Fruit fly (Drosophila melanogaster) whole organism, embryonic: Measurements from ENCODE around the gene Caper.
A peak's percentile ranks its signal among the peaks of the same experiment; 100 is the strongest.

Experiments used
- Adf1 ChIP-seq: fragments of 200-800 bp; sonication (Bioruptor generic); IDR thresholded peaks from 2 replicates; pipeline ENCODE4 v1.3.6; 2022; ENCODE audit warnings: missing biosample characterization, missing genetic modification characterization
- Atf6 ChIP-seq: fragments of 200-800 bp; sonication (Bioruptor generic); IDR thresholded peaks from 2 replicates; pipeline ENCODE4 v1.3.6; 2022; ENCODE audit warnings: missing biosample characterization, missing genetic modification characterization
- CG10274 ChIP-seq: fragments of 200-800 bp; sonication (Bioruptor generic); optimal IDR thresholded peaks from 3 replicates; lab custom pipeline; 2017; ENCODE audit warnings: missing biosample characterization, mild to moderate bottlenecking, missing genetic modification characterization
- CG11085 ChIP-seq: fragments of 200-800 bp; sonication (Bioruptor generic); IDR thresholded peaks from 2 replicates; pipeline ENCODE4 v1.3.6; 2022; ENCODE audit warnings: missing biosample characterization, missing genetic modification characterization
- CG13624 ChIP-seq: fragments of 200-800 bp; sonication (Bioruptor generic); optimal IDR thresholded peaks from 2 replicates; lab custom pipeline; 2016; ENCODE audit warnings: missing biosample characterization, missing genetic modification characterization
- CG13775 ChIP-seq: fragments of 200-800 bp; sonication (Bioruptor generic); optimal IDR thresholded peaks from 3 replicates; lab custom pipeline; 2017; ENCODE audit warnings: missing biosample characterization, mild to moderate bottlenecking, missing genetic modification characterization
- CG14014 ChIP-seq: fragments of 200-800 bp; sonication (Bioruptor generic); IDR thresholded peaks from 2 replicates; pipeline ENCODE4 v1.3.6; 2022; ENCODE audit warnings: missing biosample characterization, missing genetic modification characterization
- CG17385 ChIP-seq: fragments of 200-800 bp; sonication (Bioruptor generic); optimal IDR thresholded peaks from 3 replicates; lab custom pipeline; 2018; ENCODE audit warnings: missing biosample characterization, mild to moderate bottlenecking, missing genetic modification characterization
- CG3726 ChIP-seq: fragments of 200-800 bp; sonication (Bioruptor generic); IDR thresholded peaks from 3 replicates; pipeline ENCODE4, ENCODE4 v1.3.6; 2022; ENCODE audit warnings: missing biosample characterization, missing genetic modification characterization
- CG6175 ChIP-seq: fragments of 200-800 bp; sonication (Bioruptor generic); IDR thresholded peaks from 3 replicates; pipeline ENCODE4 v1.3.6; 2022; ENCODE audit warnings: missing biosample characterization, missing genetic modification characterization
- Drgx ChIP-seq: fragments of 200-800 bp; sonication (Bioruptor generic); IDR thresholded peaks from 2 replicates; pipeline ENCODE4 v1.3.6; 2022; ENCODE audit warnings: missing biosample characterization, missing genetic modification characterization
- Gsc ChIP-seq: fragments of 200-800 bp; sonication (Bioruptor generic); IDR thresholded peaks from 2 replicates; pipeline ENCODE4 v1.3.6; 2022; ENCODE audit warnings: missing biosample characterization, missing genetic modification characterization
- HLH54F ChIP-seq: fragments of 200-800 bp; sonication (Bioruptor generic); optimal IDR thresholded peaks from 3 replicates; lab custom pipeline; 2016; ENCODE audit warnings: missing biosample characterization, missing genetic modification characterization
- Mad ChIP-seq: fragments of 200-800 bp; sonication (Bioruptor generic); optimal IDR thresholded peaks from 2 replicates; lab custom pipeline; 2016; ENCODE audit warnings: missing biosample characterization, missing genetic modification characterization
- Nf-YA ChIP-seq: fragments of 200-800 bp; sonication (Bioruptor generic); IDR thresholded peaks from 2 replicates; pipeline ENCODE4 v1.3.6; 2022; ENCODE audit warnings: missing biosample characterization, missing genetic modification characterization
- Ptx1 ChIP-seq: fragments of 200-800 bp; sonication (Bioruptor generic); IDR thresholded peaks from 2 replicates; pipeline ENCODE4 v1.3.6; 2022; ENCODE audit warnings: missing biosample characterization, missing genetic modification characterization
- Rfx ChIP-seq: fragments of 200-800 bp; sonication (Bioruptor generic); IDR thresholded peaks from 2 replicates; pipeline ENCODE4 v1.3.6; 2022; ENCODE audit warnings: missing biosample characterization, missing genetic modification characterization
- Rx ChIP-seq: fragments of 200-800 bp; sonication (Bioruptor generic); IDR thresholded peaks from 2 replicates; pipeline ENCODE4 v1.3.6; 2022; ENCODE audit warnings: missing biosample characterization, missing genetic modification characterization
- Spps ChIP-seq: fragments of 200-800 bp; sonication (Bioruptor generic); optimal IDR thresholded peaks from 2 replicates; lab custom pipeline; 2018; ENCODE audit warnings: missing biosample characterization, mild to moderate bottlenecking, missing genetic modification characterization
- Sry-β ChIP-seq: fragments of 200-800 bp; sonication (Bioruptor generic); optimal IDR thresholded peaks from 2 replicates; lab custom pipeline; 2018; ENCODE audit warnings: missing biosample characterization, mild to moderate bottlenecking, missing genetic modification characterization, moderate library complexity
- Xbp1 ChIP-seq: fragments of 200-800 bp; sonication (Bioruptor generic); optimal IDR thresholded peaks from 3 replicates; lab custom pipeline; 2016; ENCODE audit warnings: missing biosample characterization, mild to moderate bottlenecking, missing genetic modification characterization
- Xrp1 ChIP-seq: fragments of 200-800 bp; sonication (Bioruptor generic); IDR thresholded peaks from 2 replicates; pipeline ENCODE4 v1.3.6; 2022; ENCODE audit warnings: missing biosample characterization, missing genetic modification characterization
- amos ChIP-seq: fragments of 200-800 bp; sonication (Bioruptor generic); IDR thresholded peaks from 2 replicates; pipeline ENCODE4 v1.3.6; 2022; ENCODE audit warnings: missing biosample characterization, missing genetic modification characterization; ENCODE audit not compliant: partially characterized antibody
- ems ChIP-seq: fragments of 200-800 bp; sonication (Bioruptor generic); optimal IDR thresholded peaks from 3 replicates; lab custom pipeline; 2016; ENCODE audit warnings: missing biosample characterization, missing genetic modification characterization
- gem ChIP-seq: fragments of 200-800 bp; sonication (Bioruptor generic); optimal IDR thresholded peaks from 2 replicates; lab custom pipeline; 2019; ENCODE audit warnings: missing biosample characterization, mild to moderate bottlenecking, missing genetic modification characterization, moderate library complexity
- gsb ChIP-seq: fragments of 200-800 bp; sonication (Bioruptor generic); IDR thresholded peaks from 2 replicates; pipeline ENCODE4 v1.3.6; 2022; ENCODE audit warnings: missing biosample characterization, missing genetic modification characterization
- her ChIP-seq: fragments of 200-800 bp; sonication (Bioruptor generic); optimal IDR thresholded peaks from 2 replicates; lab custom pipeline; 2016; ENCODE audit warnings: missing biosample characterization, missing genetic modification characterization
- nerfin-1 ChIP-seq: fragments of 200-800 bp; sonication (Bioruptor generic); optimal IDR thresholded peaks from 3 replicates; lab custom pipeline; 2019; ENCODE audit warnings: missing biosample characterization, mild to moderate bottlenecking, missing genetic modification characterization, moderate library complexity
- nom ChIP-seq: fragments of 200-800 bp; sonication (Bioruptor generic); optimal IDR thresholded peaks from 2 replicates; lab custom pipeline; 2017; ENCODE audit warnings: missing biosample characterization, missing genetic modification characterization, mild to moderate bottlenecking, moderate library complexity, missing genetic modification reagents
- oc ChIP-seq: fragments of 200-800 bp; sonication (Bioruptor generic); optimal IDR thresholded peaks from 2 replicates; lab custom pipeline; 2018; ENCODE audit warnings: missing biosample characterization, mild to moderate bottlenecking, missing genetic modification characterization, moderate library complexity
- prd ChIP-seq, 3 experiments: fragments of >200 bp in 2 of 3; fragments of 200-800 bp in 1 of 3; sonication (Bioruptor generic) in 1 of 3; optimal IDR thresholded peaks in 2 of 3; IDR thresholded peaks in 1 of 3; 2 replicates in 2 of 3; 3 replicates in 1 of 3; pipeline versions ENCODE4 v1.3.6 to Lab custom; 2017 to 2022; ENCODE audit warnings: missing biosample characterization in 1 of 3, missing genetic modification characterization in 1 of 3
- pum ChIP-seq: fragments of 200-800 bp; sonication (Bioruptor generic); optimal IDR thresholded peaks from 2 replicates; lab custom pipeline; 2016; ENCODE audit warnings: missing biosample characterization, missing genetic modification characterization
- slp2 ChIP-seq: fragments of 200-800 bp; sonication (Bioruptor generic); optimal IDR thresholded peaks from 2 replicates; lab custom pipeline; 2016; ENCODE audit warnings: missing biosample characterization, missing genetic modification characterization
- tup ChIP-seq: fragments of 200-800 bp; sonication (Bioruptor generic); optimal IDR thresholded peaks from 2 replicates; lab custom pipeline; 2016; ENCODE audit warnings: missing biosample characterization, mild to moderate bottlenecking, missing genetic modification characterization, moderate library complexity
- tx ChIP-seq: fragments of 200-800 bp; sonication (Bioruptor generic); optimal IDR thresholded peaks from 2 replicates; lab custom pipeline; 2016; ENCODE audit warnings: missing biosample characterization, missing genetic modification characterization

Caper gene

dm6 chr2L:7076055-7076700 lies 43.7 kb downstream of the Caper start (continued):
- TF ChIP-seq Drgx (GFP tag; lab: Robert Waterston, UW): peak; percentile 72
- no peak for TF ChIP-seq Rfx (GFP tag; lab: Robert Waterston, UW)
- peak; percentile 34 for TF ChIP-seq gem (tag; lab: Kevin White, UChicago)
- TF ChIP-seq Sry-β: no peak
- peak; percentile 42; the same call in 1 of the 2 replicates for TF ChIP-seq Xrp1 (GFP tag; lab: Robert Waterston, UW)
- TF ChIP-seq CG10274 (GFP tag; lab: Kevin White, UChicago): no peak
- peak; percentile 80 for TF ChIP-seq nom (GFP tag; lab: Kevin White, UChicago)
- TF ChIP-seq nerfin-1 (tag; lab: Kevin White, UChicago): no peak
- TF ChIP-seq prd (optimal IDR thresholded peaks at IDR 0.05; lab: Kevin White, UChicago): no peak
- no peak; the same call in 2 of the 3 replicates for TF ChIP-seq prd (GFP tag; IDR thresholded peaks at IDR 0.05; lab: Robert Waterston, UW)
- TF ChIP-seq Xbp1 (GFP tag; lab: Kevin White, UChicago): peak; percentile 2

DNA sequence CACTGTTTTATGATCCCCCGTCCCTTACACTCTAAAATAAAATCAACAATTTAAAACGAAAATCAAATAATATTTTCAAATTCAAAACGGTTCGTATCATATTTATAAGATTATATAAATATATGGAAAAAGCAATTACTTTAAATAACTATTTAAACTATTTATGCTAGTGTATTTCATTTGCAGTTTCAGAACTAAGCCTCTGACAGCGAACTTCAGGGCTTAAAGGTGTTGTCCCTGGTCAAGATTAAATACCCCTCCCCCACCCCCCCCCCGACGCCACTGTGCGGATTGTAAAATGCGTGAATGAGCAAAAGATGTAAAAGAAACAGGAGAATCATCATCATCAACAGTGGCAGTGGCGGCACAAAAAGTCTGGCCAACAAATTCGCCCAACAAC lies 44.3 kb downstream of the Caper start:
- no peak for TF ChIP-seq slp2 (GFP tag; lab: Kevin White, UChicago)
- TF ChIP-seq CG14014: no peak
- no peak for TF ChIP-seq CG6175 (GFP tag; lab: Robert Waterston, UW)
- no peak for TF ChIP-seq Spps (tag; lab: Kevin White, UChicago)
- no peak for TF ChIP-seq HLH54F (GFP tag; lab: Kevin White, UChicago)
- no peak for TF ChIP-seq ems (GFP tag; lab: Kevin White, UChicago)
- TF ChIP-seq tup (GFP tag; lab: Kevin White, UChicago): no peak
- no peak for TF ChIP-seq amos
- no peak for TF ChIP-seq tx (GFP tag; lab: Kevin White, UChicago)
- no peak for TF ChIP-seq pum (GFP tag; lab: Kevin White, UChicago)
- no peak for TF ChIP-seq Gsc (GFP tag; lab: Robert Waterston, UW)
- no peak for TF ChIP-seq CG13775 (GFP tag; lab: Kevin White, UChicago)
- no peak for TF ChIP-seq gsb
- TF ChIP-seq Adf1: no peak
- no peak for TF ChIP-seq Nf-YA
- no peak for TF ChIP-seq CG13624 (GFP tag; lab: Kevin White, UChicago)
- TF ChIP-seq Ptx1 (GFP tag; lab: Robert Waterston, UW): no peak
- TF ChIP-seq CG17385 (GFP tag; lab: Kevin White, UChicago): no peak
- TF ChIP-seq CG3726 (GFP tag; lab: Robert Waterston, UW): no peak
- TF ChIP-seq Rx: no peak

DNA sequence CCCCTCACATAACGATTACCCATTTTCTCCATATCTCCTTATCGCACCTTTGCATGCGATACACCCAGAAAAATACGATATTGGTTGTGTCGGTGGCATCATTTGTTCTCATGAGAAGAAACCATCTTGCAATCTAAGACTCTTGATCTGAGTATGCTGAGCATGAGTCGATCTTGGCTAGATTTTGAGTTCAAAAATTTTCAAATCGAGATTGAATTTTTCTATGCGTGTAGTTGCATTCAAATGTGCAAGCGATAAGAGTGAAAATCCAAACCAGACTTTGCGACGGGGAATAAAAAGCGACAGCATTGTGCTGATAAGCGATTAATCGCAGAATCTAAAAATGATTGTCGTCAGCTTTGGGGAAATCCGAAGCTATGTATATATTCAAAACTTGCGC lies 48.8 kb downstream of the Caper start:
- TF ChIP-seq Mad (GFP tag; lab: Kevin White, UChicago) (no peak), oc (tag; lab: Kevin White, UChicago) (no peak), Atf6 (GFP tag; lab: Robert Waterston, UW) (no peak)

DNA sequence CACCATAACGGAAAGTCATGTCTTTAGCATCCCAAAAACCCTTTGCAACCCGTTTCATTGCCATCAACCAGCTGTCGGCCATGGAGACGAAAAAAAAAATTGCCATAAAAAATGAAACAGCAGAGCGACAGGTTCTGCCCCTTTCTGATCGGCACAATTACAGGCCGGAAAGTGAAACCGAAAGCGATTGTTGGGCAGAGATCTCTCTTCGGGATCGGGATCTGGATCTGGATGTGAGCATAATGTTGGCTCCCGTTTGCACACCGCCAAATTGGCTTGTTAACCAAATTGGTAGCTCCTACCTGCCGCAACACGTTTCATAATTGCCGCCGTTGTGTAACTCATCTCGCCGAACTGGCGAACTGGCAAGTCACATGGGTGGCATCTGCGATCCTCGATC lies 49.7 kb downstream of the Caper start:
- TF ChIP-seq CG11085 (GFP tag; lab: Robert Waterston, UW): 0 out of 2 replicates have a peak, but pooled peaks have one; percentile 22
- no peak for TF ChIP-seq her (GFP tag; lab: Kevin White, UChicago)
- no peak for TF ChIP-seq Gsc (GFP tag; lab: Robert Waterston, UW)
